Worm (Caenorhabditis elegans): Measurements from ENCODE around the gene nhr-185.

The nhr-185 gene

ce11 chrV:3847268-3847667 is at the start of gene nhr-185:
Gene nhr-185, minus strand, starts transcription at chrV:3847368.
- TF ChIP-seq mdl-1 (tag; optimal IDR thresholded peaks at IDR 0.05): no peak
- peak in 1 of 2 experiments; percentile 80 for TF ChIP-seq unc-62 (GFP tag; optimal IDR thresholded peaks at IDR 0.05 in 1 of 2)
- no peak for TF ChIP-seq unc-62 (tag; optimal IDR thresholded peaks at IDR 0.05)
- no peak for TF ChIP-seq hif-1 (tag; optimal IDR thresholded peaks at IDR 0.05)

DNA sequence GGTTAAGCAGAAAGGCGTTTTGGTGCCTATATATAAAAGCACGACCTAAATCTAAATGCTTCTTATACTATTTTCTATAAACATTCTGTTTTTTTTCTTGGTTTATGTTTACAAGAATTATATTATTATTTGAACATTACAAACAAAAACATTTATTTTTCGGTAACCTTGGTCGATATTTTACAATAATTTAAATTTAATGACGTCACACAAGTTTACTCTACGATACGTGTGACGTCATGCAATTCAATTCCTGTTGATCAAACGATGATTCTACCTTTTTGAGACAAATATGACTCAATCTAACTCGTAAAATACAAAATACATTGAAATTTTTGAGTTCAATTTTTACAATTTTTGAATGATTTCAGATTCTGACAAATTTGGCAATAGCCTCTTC is 48.9 kb upstream of the nhr-185 start:
- TF ChIP-seq zag-1 (tag; optimal IDR thresholded peaks at IDR 0.05): no peak
- TF ChIP-seq unc-62 (GFP tag; optimal IDR thresholded peaks at IDR 0.05 in 1 of 2): peak in 1 of 2 experiments; percentile 69
- TF ChIP-seq unc-62 (tag; optimal IDR thresholded peaks at IDR 0.05): no peak
- TF ChIP-seq lin-39 (tag; optimal IDR thresholded peaks at IDR 0.05): no peak

ce11 chrV:3894661-3895060 is 47.5 kb upstream of the nhr-185 start, which contains the start of gene sre-9:
Gene sre-9, plus strand, starts transcription at chrV:3894961.
- TF ChIP-seq nhr-42 (GFP tag; IDR thresholded peaks at IDR 0.05): no peak
- TF ChIP-seq Y75B8A.6 (GFP tag; IDR thresholded peaks at IDR 0.05): no peak
- no peak for TF ChIP-seq duxl-1 (tag; optimal IDR thresholded peaks at IDR 0.05; ENCODE audit: poor library complexity)
- no peak for TF ChIP-seq nhr-28 (tag; optimal IDR thresholded peaks at IDR 0.05)
- no peak for TF ChIP-seq hif-1 (tag; optimal IDR thresholded peaks at IDR 0.05)
- no peak for TF ChIP-seq daf-8 (GFP tag; IDR thresholded peaks at IDR 0.05)
- TF ChIP-seq zfp-3 (GFP tag; conservative IDR thresholded peaks at IDR 0.05): no peak
- TF ChIP-seq madf-9 (GFP tag; conservative IDR thresholded peaks at IDR 0.05): no peak
- TF ChIP-seq jun-1 (tag; optimal IDR thresholded peaks at IDR 0.05): no peak
- TF ChIP-seq gei-8 (GFP tag; optimal IDR thresholded peaks at IDR 0.05): no peak
- no peak for TF ChIP-seq pha-4 (GFP tag; IDR thresholded peaks at IDR 0.05)
- no peak for TF ChIP-seq pha-4 (tag; optimal IDR thresholded peaks at IDR 0.05)
- TF ChIP-seq lin-15B (tag; optimal IDR thresholded peaks at IDR 0.05): no peak
- no peak for TF ChIP-seq T26A8.4 (GFP tag; IDR thresholded peaks at IDR 0.05)
- TF ChIP-seq mdl-1 (tag; optimal IDR thresholded peaks at IDR 0.05): no peak
- TF ChIP-seq set-16 (GFP tag; IDR thresholded peaks at IDR 0.05): no peak
- TF ChIP-seq lin-29 (GFP tag; IDR thresholded peaks at IDR 0.05): no peak
- TF ChIP-seq nhr-237 (tag; optimal IDR thresholded peaks at IDR 0.05): no peak
- TF ChIP-seq egl-43 (GFP tag; IDR thresholded peaks at IDR 0.05): no peak
- no peak for TF ChIP-seq nhr-48 (tag; optimal IDR thresholded peaks at IDR 0.05)

ce11 chrV:3892361-3892904 is 45.3 kb upstream of the nhr-185 start, which contains the start of gene C17E7.4:
Gene C17E7.4, plus strand, starts transcription at chrV:3892854.
- TF ChIP-seq hif-1 (tag; optimal IDR thresholded peaks at IDR 0.05) (no peak), nhr-76 (tag; optimal IDR thresholded peaks at IDR 0.05) (no peak), Y105C5A.15 (GFP tag; IDR thresholded peaks at IDR 0.05) (no peak), sdz-12 (GFP tag; optimal IDR thresholded peaks at IDR 0.05) (no peak), madf-9 (GFP tag; conservative IDR thresholded peaks at IDR 0.05) (no peak), pha-4 (GFP tag; IDR thresholded peaks at IDR 0.05) (no peak), pha-4 (tag; optimal IDR thresholded peaks at IDR 0.05) (no peak), T20F7.1 (GFP tag; optimal IDR thresholded peaks at IDR 0.05) (no peak), unc-39 (tag; optimal IDR thresholded peaks at IDR 0.05) (no peak), daf-8 (GFP tag; IDR thresholded peaks at IDR 0.05) (no peak)

DNA sequence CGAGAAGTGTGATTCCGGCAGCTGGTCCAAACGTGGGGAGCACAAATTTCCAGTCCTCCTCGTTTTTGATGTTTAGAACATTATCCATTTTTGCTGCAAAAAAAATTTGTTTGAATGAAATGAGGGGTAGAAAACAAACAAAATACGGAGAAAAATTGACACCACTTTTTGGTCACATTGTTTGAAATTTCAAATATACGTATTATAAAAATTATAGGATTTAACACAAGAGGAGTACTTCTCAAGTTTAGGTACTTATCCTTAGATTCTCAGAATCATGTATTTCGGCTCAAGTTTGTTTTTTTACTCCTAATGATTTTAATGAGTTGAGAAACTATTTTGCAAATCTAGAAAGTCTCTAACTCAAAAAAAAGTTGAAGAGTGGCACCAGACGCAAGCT is 44.8 kb upstream of the nhr-185 start, which contains the start of gene C17E7.12:
TSS of gene C17E7.12 (minus strand) at position 101 of the 400 bp plus-strand sequence.
- TF ChIP-seq lin-15B (tag; optimal IDR thresholded peaks at IDR 0.05) (no peak), gei-8 (GFP tag; optimal IDR thresholded peaks at IDR 0.05) (no peak), F10B5.3 (tag; optimal IDR thresholded peaks at IDR 0.05) (no peak), arid-1 (GFP tag; conservative IDR thresholded peaks at IDR 0.05) (no peak), ztf-7 (tag; optimal IDR thresholded peaks at IDR 0.05) (no peak), duxl-1 (tag; optimal IDR thresholded peaks at IDR 0.05; ENCODE audit: poor library complexity) (no peak), nhr-41 (GFP tag; IDR thresholded peaks at IDR 0.05) (no peak), nhr-42 (GFP tag; IDR thresholded peaks at IDR 0.05) (no peak), dmd-6 (GFP tag; IDR thresholded peaks at IDR 0.05) (no peak), rbr-2 (tag; optimal IDR thresholded peaks at IDR 0.05) (no peak), lin-29 (GFP tag; IDR thresholded peaks at IDR 0.05) (no peak), lin-13 (GFP tag; optimal IDR thresholded peaks at IDR 0.05) (no peak), nhr-11 (tag; optimal IDR thresholded peaks at IDR 0.05) (no peak), ZK546.5 (tag; optimal IDR thresholded peaks at IDR 0.05) (no peak)
